Fruit fly (Drosophila melanogaster) whole organism, embryonic: ENCODE results near the gene InR.

ENCODE experiments used
- ATbp ChIP-seq: fragments of 200-800 bp; sonication (Bioruptor generic); optimal IDR thresholded peaks from 2 replicates; lab custom pipeline; 2017; ENCODE audit warnings: missing biosample characterization, mild to moderate bottlenecking, missing genetic modification characterization, missing genetic modification reagents
- Antp ChIP-seq: fragments of 200-800 bp; sonication (Bioruptor generic); optimal IDR thresholded peaks from 3 replicates; lab custom pipeline; 2016; ENCODE audit warnings: missing biosample characterization, missing genetic modification characterization
- CG10543 ChIP-seq: fragments of 200-800 bp; sonication (Bioruptor generic); optimal IDR thresholded peaks from 3 replicates; lab custom pipeline; 2017; ENCODE audit warnings: missing biosample characterization, mild to moderate bottlenecking, missing genetic modification characterization, moderate library complexity
- CG10959 ChIP-seq: fragments of 200-800 bp; sonication (Bioruptor generic); IDR thresholded peaks from 2 replicates; pipeline ENCODE4 v1.3.6; 2022; ENCODE audit warnings: missing biosample characterization, missing genetic modification characterization
- CG11085 ChIP-seq: fragments of 200-800 bp; sonication (Bioruptor generic); IDR thresholded peaks from 2 replicates; pipeline ENCODE4 v1.3.6; 2022; ENCODE audit warnings: missing biosample characterization, missing genetic modification characterization
- CG11504 ChIP-seq: fragments of 200-800 bp; sonication (Bioruptor generic); optimal IDR thresholded peaks from 3 replicates; lab custom pipeline; 2019; ENCODE audit warnings: missing biosample characterization, mild to moderate bottlenecking, missing genetic modification characterization, moderate library complexity
- CG12236 ChIP-seq: fragments of 200-800 bp; sonication (Bioruptor generic); optimal IDR thresholded peaks from 2 replicates; lab custom pipeline; 2016; ENCODE audit warnings: missing biosample characterization, missing genetic modification characterization
- CG12299 ChIP-seq: fragments of 200-800 bp; sonication (Bioruptor generic); optimal IDR thresholded peaks from 2 replicates; lab custom pipeline; 2018; ENCODE audit warnings: missing biosample characterization, mild to moderate bottlenecking, missing genetic modification characterization
- CG12391 ChIP-seq: fragments of 200-800 bp; sonication (Bioruptor generic); optimal IDR thresholded peaks from 3 replicates; lab custom pipeline; 2018; ENCODE audit warnings: missing biosample characterization, mild to moderate bottlenecking, missing genetic modification characterization, moderate library complexity
- CG13624 ChIP-seq: fragments of 200-800 bp; sonication (Bioruptor generic); optimal IDR thresholded peaks from 2 replicates; lab custom pipeline; 2016; ENCODE audit warnings: missing biosample characterization, missing genetic modification characterization
- CG14710 ChIP-seq: fragments of 200-800 bp; sonication (Bioruptor generic); optimal IDR thresholded peaks from 3 replicates; lab custom pipeline; 2019; ENCODE audit warnings: missing biosample characterization, mild to moderate bottlenecking, missing genetic modification characterization, moderate library complexity
- CG14965 ChIP-seq: fragments of 200-800 bp; sonication (Bioruptor generic); optimal IDR thresholded peaks from 2 replicates; lab custom pipeline; 2016; ENCODE audit warnings: missing biosample characterization, missing genetic modification characterization, borderline replicate concordance
- CG17186 ChIP-seq: fragments of 200-800 bp; sonication (Bioruptor generic); optimal IDR thresholded peaks from 3 replicates; lab custom pipeline; 2017; ENCODE audit warnings: missing biosample characterization, missing genetic modification reagents, missing genetic modification characterization
- CG18011 ChIP-seq: fragments of 200-800 bp; sonication (Bioruptor generic); optimal IDR thresholded peaks from 2 replicates; lab custom pipeline; 2017; ENCODE audit warnings: missing biosample characterization, missing genetic modification characterization, mild to moderate bottlenecking, moderate library complexity, missing genotype
- CG4328 ChIP-seq: fragments of 200-800 bp; sonication (Bioruptor generic); optimal IDR thresholded peaks from 3 replicates; lab custom pipeline; 2017; ENCODE audit warnings: missing biosample characterization, missing genetic modification reagents, missing genetic modification characterization
- CG6765 ChIP-seq: fragments of 200-800 bp; sonication (Bioruptor generic); optimal IDR thresholded peaks from 3 replicates; lab custom pipeline; 2017; ENCODE audit warnings: missing biosample characterization, mild to moderate bottlenecking, missing genetic modification characterization
- CG7271 ChIP-seq: fragments of 200-800 bp; sonication (Bioruptor generic); optimal IDR thresholded peaks from 2 replicates; lab custom pipeline; 2018; ENCODE audit warnings: missing biosample characterization, mild to moderate bottlenecking, missing genetic modification characterization, moderate library complexity
- Doc3 ChIP-seq: fragments of 200-800 bp; sonication (Bioruptor generic); IDR thresholded peaks from 3 replicates; pipeline ENCODE4 v1.3.6; 2022; ENCODE audit warnings: missing biosample characterization, missing genetic modification characterization; ENCODE audit not compliant: partially characterized antibody
- HmgZ ChIP-seq: fragments of 200-800 bp; sonication (Bioruptor generic); optimal IDR thresholded peaks from 2 replicates; lab custom pipeline; 2018; ENCODE audit warnings: missing biosample characterization, mild to moderate bottlenecking, missing genetic modification characterization
- Jarid2 ChIP-seq: fragments of 200-800 bp; sonication (Bioruptor generic); optimal IDR thresholded peaks from 3 replicates; lab custom pipeline; 2017; ENCODE audit warnings: mild to moderate bottlenecking, missing biosample characterization, missing genetic modification reagents, missing genetic modification characterization
- Lim3 ChIP-seq: fragments of 200-800 bp; sonication (Bioruptor generic); IDR thresholded peaks from 2 replicates; pipeline ENCODE4 v1.3.6; 2022; ENCODE audit warnings: missing biosample characterization, missing genetic modification characterization
- MBD-R2 ChIP-seq: fragments of 200-800 bp; sonication (Bioruptor generic); IDR thresholded peaks from 2 replicates; pipeline ENCODE4 v1.3.6; 2022; ENCODE audit warnings: missing biosample characterization, missing genetic modification characterization
- Mrtf ChIP-seq: fragments of 200-800 bp; sonication (Bioruptor generic); IDR thresholded peaks from 3 replicates; pipeline ENCODE4 v1.3.6; 2022; ENCODE audit warnings: missing biosample characterization, missing genetic modification characterization
- Myb ChIP-seq: fragments of 200-800 bp; sonication (Bioruptor generic); optimal IDR thresholded peaks from 2 replicates; lab custom pipeline; 2016; ENCODE audit warnings: missing biosample characterization, missing genetic modification characterization
- NfI ChIP-seq: fragments of 200-800 bp; sonication (Bioruptor generic); optimal IDR thresholded peaks from 3 replicates; lab custom pipeline; 2018; ENCODE audit warnings: missing biosample characterization, mild to moderate bottlenecking, missing genetic modification characterization, moderate library complexity
- PHDP ChIP-seq: fragments of 200-800 bp; sonication (Bioruptor generic); optimal IDR thresholded peaks from 3 replicates; lab custom pipeline; 2018; ENCODE audit warnings: missing biosample characterization, mild to moderate bottlenecking, missing genetic modification characterization, moderate library complexity
- Scr ChIP-seq: fragments of 200-800 bp; sonication (Bioruptor generic); IDR thresholded peaks from 2 replicates; pipeline ENCODE4 v1.3.6; 2022; ENCODE audit warnings: missing biosample characterization, missing genetic modification characterization; ENCODE audit not compliant: partially characterized antibody
- Tbp ChIP-seq: fragments of >200 bp; optimal IDR thresholded peaks from 2 replicates; lab custom pipeline; 2018; ENCODE audit warnings: missing biosample characterization, missing genetic modification characterization
- aop ChIP-seq: fragments of 200-800 bp; sonication (Bioruptor generic); IDR thresholded peaks from 2 replicates; pipeline ENCODE4 v1.3.6; 2022; ENCODE audit warnings: missing biosample characterization, missing genetic modification characterization
- ato ChIP-seq: fragments of 200-800 bp; sonication (Bioruptor generic); IDR thresholded peaks from 2 replicates; pipeline ENCODE4 v1.3.6; 2022; ENCODE audit warnings: missing biosample characterization, missing genetic modification characterization; ENCODE audit not compliant: partially characterized antibody
- bab2 ChIP-seq: fragments of 200-800 bp; sonication (Bioruptor generic); optimal IDR thresholded peaks from 2 replicates; lab custom pipeline; 2016; ENCODE audit warnings: missing biosample characterization, missing genetic modification characterization
- bcd ChIP-seq: fragments of 200-800 bp; sonication (Bioruptor generic); optimal IDR thresholded peaks from 2 replicates; lab custom pipeline; 2017; ENCODE audit warnings: missing biosample characterization, mild to moderate bottlenecking, missing genetic modification characterization
- ci ChIP-seq: fragments of 200-800 bp; sonication (Bioruptor generic); IDR thresholded peaks from 3 replicates; pipeline ENCODE4 v1.3.6; 2022; ENCODE audit warnings: missing biosample characterization, missing genetic modification characterization
- cwo ChIP-seq: fragments of 200-800 bp; sonication (Bioruptor generic); optimal IDR thresholded peaks from 3 replicates; lab custom pipeline; 2017; ENCODE audit warnings: missing biosample characterization, missing genetic modification characterization, mild to moderate bottlenecking, moderate library complexity, missing genetic modification reagents
- dysf ChIP-seq: fragments of 200-800 bp; sonication (Bioruptor generic); IDR thresholded peaks from 3 replicates; pipeline ENCODE4 v1.3.6; 2022; ENCODE audit warnings: missing biosample characterization, missing genetic modification characterization
- gt ChIP-seq: fragments of 200-800 bp; sonication (Bioruptor generic); IDR thresholded peaks from 2 replicates; pipeline ENCODE4 v1.3.6; 2022; ENCODE audit warnings: missing biosample characterization, missing genetic modification characterization
- h ChIP-seq: fragments of >200 bp; optimal IDR thresholded peaks from 2 replicates; lab custom pipeline; 2017
- jumu ChIP-seq: fragments of 200-800 bp; sonication (Bioruptor generic); optimal IDR thresholded peaks from 3 replicates; lab custom pipeline; 2016; ENCODE audit warnings: missing biosample characterization, missing genetic modification characterization
- lilli ChIP-seq: fragments of 200-800 bp; sonication (Bioruptor generic); optimal IDR thresholded peaks from 3 replicates; lab custom pipeline; 2016; ENCODE audit warnings: missing biosample characterization, missing genetic modification characterization
- lov ChIP-seq, 2 experiments: fragments of 200-800 bp in 1 of 2; fragments of >200 bp in 1 of 2; sonication (Bioruptor generic) in 1 of 2; IDR thresholded peaks in 1 of 2; optimal IDR thresholded peaks in 1 of 2; 2 replicates in 1 of 2; 3 replicates in 1 of 2; pipeline versions ENCODE4 v1.3.6 to Lab custom; 2017 to 2022; ENCODE audit warnings: missing biosample characterization in 1 of 2, missing genetic modification characterization in 1 of 2
- org-1 ChIP-seq: fragments of 200-800 bp; sonication (Bioruptor generic); optimal IDR thresholded peaks from 2 replicates; lab custom pipeline; 2017; ENCODE audit warnings: missing biosample characterization, missing genetic modification characterization
- pita ChIP-seq: fragments of 200-800 bp; sonication (Bioruptor generic); optimal IDR thresholded peaks from 2 replicates; lab custom pipeline; 2017; ENCODE audit warnings: missing biosample characterization, mild to moderate bottlenecking, missing genetic modification characterization
- ranshi ChIP-seq: fragments of 200-800 bp; sonication (Bioruptor generic); IDR thresholded peaks from 2 replicates; pipeline ENCODE4 v1.3.6; 2022; ENCODE audit warnings: missing biosample characterization, missing genetic modification characterization
- rib ChIP-seq: fragments of 200-800 bp; sonication (Bioruptor generic); IDR thresholded peaks from 2 replicates; pipeline ENCODE4 v1.3.6; 2022; ENCODE audit warnings: missing biosample characterization, missing genetic modification characterization
- sisA ChIP-seq: fragments of 200-800 bp; sonication (Bioruptor generic); IDR thresholded peaks from 2 replicates; pipeline ENCODE4 v1.3.6; 2022; ENCODE audit warnings: missing biosample characterization, missing genetic modification characterization
- sug ChIP-seq: fragments of 200-800 bp; optimal IDR thresholded peaks from 2 replicates; lab custom pipeline; 2019; ENCODE audit warnings: missing biosample characterization, mild to moderate bottlenecking, missing genetic modification characterization, moderate library complexity
- tap ChIP-seq: fragments of 200-800 bp; optimal IDR thresholded peaks from 3 replicates; lab custom pipeline; 2019; ENCODE audit warnings: missing biosample characterization, mild to moderate bottlenecking, missing genetic modification characterization, moderate library complexity
- tgo ChIP-seq: fragments of 200-800 bp; sonication (Bioruptor generic); IDR thresholded peaks from 3 replicates; pipeline ENCODE4 v1.3.6; 2022; ENCODE audit warnings: missing biosample characterization, missing genetic modification characterization
- toy ChIP-seq: fragments of 200-800 bp; sonication (Bioruptor generic); IDR thresholded peaks from 2 replicates; pipeline ENCODE4 v1.3.6; 2022; ENCODE audit warnings: missing biosample characterization, missing genetic modification characterization
- vfl ChIP-seq: fragments of 200-800 bp; sonication (Bioruptor generic); optimal IDR thresholded peaks from 2 replicates; lab custom pipeline; 2016; ENCODE audit warnings: missing biosample characterization, missing genetic modification characterization

The InR gene

dm6 chr3R:21662501-21663007 lies 43.4 kb upstream of the InR start, which contains the start of gene Archease (continued):
- TF ChIP-seq Tbp (no peak), PHDP (tag; lab: Kevin White, UChicago) (peak; percentile 77), aop (no peak), Scr (GFP tag; lab: Robert Waterston, UW) (peak; percentile 12; the same call in 1 of the 2 replicates), rib (GFP tag; lab: Robert Waterston, UW) (0 out of 2 replicates have a peak, but pooled peaks have one; percentile 11), CG10543 (GFP tag; lab: Kevin White, UChicago) (peak; percentile 51), Antp (no peak), ci (GFP tag; lab: Robert Waterston, UW) (peak; percentile 54; the same call in 2 of the 3 replicates), CG17186 (GFP tag; lab: Kevin White, UChicago) (peak; percentile 13), CG7271 (tag; lab: Kevin White, UChicago) (peak; percentile 45), CG18011 (peak; percentile 55), gt (GFP tag; lab: Robert Waterston, UW) (no peak), tap (tag; lab: Kevin White, UChicago) (peak; percentile 63), MBD-R2 (GFP tag; lab: Robert Waterston, UW) (peak; percentile 61), ranshi (GFP tag; lab: Robert Waterston, UW) (no peak), lilli (GFP tag; lab: Kevin White, UChicago) (peak; percentile 51), bcd (GFP tag; lab: Kevin White, UChicago) (peak; percentile 40), CG11085 (GFP tag; lab: Robert Waterston, UW) (no peak), CG12299 (tag; lab: Kevin White, UChicago) (peak; percentile 71), ato (GFP tag; lab: Robert Waterston, UW) (peak; percentile 8; the same call in 1 of the 2 replicates), toy (no peak), Lim3 (no peak), jumu (GFP tag; lab: Kevin White, UChicago) (no peak), CG14965 (GFP tag; lab: Kevin White, UChicago) (no peak), CG13624 (peak; percentile 15), CG12391 (tag; lab: Kevin White, UChicago) (peak; percentile 64), lov (optimal IDR thresholded peaks at IDR 0.05; lab: Kevin White, UChicago) (no peak), lov (GFP tag; IDR thresholded peaks at IDR 0.05; lab: Robert Waterston, UW) (no peak), Jarid2 (GFP tag; lab: Kevin White, UChicago) (peak; percentile 28), tgo (GFP tag; lab: Robert Waterston, UW) (peak; percentile 23; the same call in 1 of the 3 replicates), ATbp (GFP tag; lab: Kevin White, UChicago) (peak; percentile 22), NfI (peak; percentile 49), h (lab: Kevin White, UChicago) (no peak), Myb (GFP tag; lab: Kevin White, UChicago) (peak; percentile 49), bab2 (GFP tag; lab: Kevin White, UChicago) (peak; percentile 21), pita (GFP tag; lab: Kevin White, UChicago) (no peak), CG10959 (GFP tag; lab: Robert Waterston, UW) (no peak), Mrtf (GFP tag; lab: Robert Waterston, UW) (no peak), sug (tag; lab: Kevin White, UChicago) (peak; percentile 53), vfl (GFP tag; lab: Kevin White, UChicago) (peak; percentile 2), org-1 (GFP tag; lab: Kevin White, UChicago) (no peak), CG6765 (GFP tag; lab: Kevin White, UChicago) (peak; percentile 65), sisA (GFP tag; lab: Robert Waterston, UW) (no peak), CG11504 (tag; lab: Kevin White, UChicago) (peak; percentile 71), CG14710 (peak; percentile 41), HmgZ (peak; percentile 54), CG4328 (GFP tag; lab: Kevin White, UChicago) (peak; percentile 34), cwo (GFP tag; lab: Kevin White, UChicago) (peak; percentile 51), Doc3 (GFP tag; lab: Robert Waterston, UW) (no peak), dysf (GFP tag; lab: Robert Waterston, UW) (peak; percentile 34; the same call in 1 of the 3 replicates), CG12236 (GFP tag; lab: Kevin White, UChicago) (peak; percentile 15)
